Worm (Caenorhabditis elegans) whole organism, L2 larva: ENCODE data around the gene fbxb-83.
A peak's percentile ranks its signal among the peaks of the same experiment; 100 is the strongest.

Experiments used
- C34F6.9 ChIP-seq: fragments of 150-350 bp; optimal IDR thresholded peaks from 2 replicates; lab custom pipeline; 2014; ENCODE audit warnings: missing biosample characterization, missing genetic modification characterization
- R02D3.7 ChIP-seq: fragments of 150-350 bp; optimal IDR thresholded peaks from 2 replicates; lab custom pipeline; 2014; ENCODE audit warnings: missing biosample characterization, missing genetic modification characterization
- Y55F3AM.14 ChIP-seq: fragments of 200-800 bp; sonication (Bioruptor generic); optimal IDR thresholded peaks from 2 replicates; lab custom pipeline; 2018; ENCODE audit warnings: mild to moderate bottlenecking, missing genetic modification characterization, missing compliant biosample characterization
- alr-1 ChIP-seq: fragments of 150-350 bp; optimal IDR thresholded peaks from 2 replicates; lab custom pipeline; 2014; ENCODE audit warnings: missing biosample characterization, missing genetic modification characterization
- aly-2 ChIP-seq: fragments of 150-350 bp; optimal IDR thresholded peaks from 2 replicates; lab custom pipeline; 2014; ENCODE audit warnings: missing biosample characterization, missing genetic modification characterization
- blmp-1 ChIP-seq: sonication (generic microtip); optimal IDR thresholded peaks from 2 replicates; lab custom pipeline; 2017; ENCODE audit warnings: missing genetic modification characterization, mild to moderate bottlenecking, missing compliant biosample characterization, antibody characterized with exemption, moderate library complexity; ENCODE audit not compliant: insufficient read depth
- ceh-16 ChIP-seq: fragments of 150-350 bp; optimal IDR thresholded peaks from 2 replicates; lab custom pipeline; 2014; ENCODE audit warnings: missing biosample characterization, missing genetic modification characterization
- ceh-82 ChIP-seq: fragments of 150-350 bp; optimal IDR thresholded peaks from 2 replicates; lab custom pipeline; 2014; ENCODE audit warnings: missing biosample characterization, missing genetic modification characterization
- crh-2 ChIP-seq: sonication (generic microtip); optimal IDR thresholded peaks from 2 replicates; lab custom pipeline; 2017; ENCODE audit warnings: missing biosample characterization, missing genetic modification characterization
- gmeb-1 ChIP-seq: fragments of 150-350 bp; optimal IDR thresholded peaks from 2 replicates; lab custom pipeline; 2014; ENCODE audit warnings: missing biosample characterization, missing genetic modification characterization
- lin-11 ChIP-seq: fragments of 150-350 bp; sonication (generic microtip); optimal IDR thresholded peaks from 2 replicates; lab custom pipeline; 2014; ENCODE audit warnings: missing biosample characterization, missing genetic modification characterization, inconsistent platforms, mixed read lengths
- lsy-2 ChIP-seq, 2 experiments: fragments of 150-350 bp in 1 of 2; sonication (generic microtip) in 1 of 2; optimal IDR thresholded peaks; 2 replicates each; lab custom pipeline; 2014 to 2017; ENCODE audit warnings: missing biosample characterization in 2 of 2, missing genetic modification characterization in 2 of 2
- mbf-1 ChIP-seq: sonication (generic microtip); optimal IDR thresholded peaks from 2 replicates; lab custom pipeline; 2017; ENCODE audit warnings: missing biosample characterization, missing genetic modification characterization
- nhr-10 ChIP-seq: sonication (generic microtip); optimal IDR thresholded peaks from 2 replicates; lab custom pipeline; 2017; ENCODE audit warnings: missing biosample characterization, missing genetic modification characterization
- nhr-11 ChIP-seq: fragments of 150-350 bp; optimal IDR thresholded peaks from 2 replicates; lab custom pipeline; 2014; ENCODE audit warnings: missing biosample characterization, missing genetic modification characterization
- nhr-12 ChIP-seq: fragments of 150-350 bp; optimal IDR thresholded peaks from 2 replicates; lab custom pipeline; 2014; ENCODE audit warnings: missing biosample characterization, missing genetic modification characterization
- nhr-129 ChIP-seq: fragments of 150-350 bp; optimal IDR thresholded peaks from 2 replicates; lab custom pipeline; 2014; ENCODE audit warnings: missing biosample characterization, missing genetic modification characterization
- nhr-21 ChIP-seq: fragments of 150-350 bp; optimal IDR thresholded peaks from 2 replicates; lab custom pipeline; 2014; ENCODE audit warnings: missing biosample characterization, missing genetic modification characterization
- nhr-23 ChIP-seq: fragments of 150-350 bp; optimal IDR thresholded peaks from 2 replicates; lab custom pipeline; 2014; ENCODE audit warnings: missing biosample characterization, missing genetic modification reagents, missing genetic modification characterization
- nhr-237 ChIP-seq: fragments of 150-350 bp; optimal IDR thresholded peaks from 2 replicates; lab custom pipeline; 2014; ENCODE audit warnings: missing biosample characterization, missing genetic modification characterization
- nhr-25 ChIP-seq: fragments of 150-350 bp; sonication (generic microtip); optimal IDR thresholded peaks from 3 replicates; lab custom pipeline; 2014; ENCODE audit warnings: missing biosample characterization, missing genetic modification characterization
- nhr-6 ChIP-seq: fragments of 150-350 bp; optimal IDR thresholded peaks from 2 replicates; lab custom pipeline; 2014; ENCODE audit warnings: missing biosample characterization, missing genetic modification characterization
- sem-4 ChIP-seq: fragments of 150-350 bp; optimal IDR thresholded peaks from 2 replicates; lab custom pipeline; 2014; ENCODE audit warnings: missing biosample characterization, missing genetic modification reagents, missing genetic modification characterization
- skn-1 ChIP-seq: sonication (generic microtip); optimal IDR thresholded peaks from 2 replicates; lab custom pipeline; 2017; ENCODE audit warnings: missing biosample characterization, missing genetic modification characterization
- sma-3 ChIP-seq: sonication (generic microtip); optimal IDR thresholded peaks from 2 replicates; lab custom pipeline; 2016; ENCODE audit warnings: missing genetic modification reagents, missing genetic modification characterization, missing compliant biosample characterization
- sma-9 ChIP-seq, 2 experiments: fragments of 150-350 bp in 1 of 2; sonication (generic microtip) in 1 of 2; optimal IDR thresholded peaks; 2 replicates each; lab custom pipeline; 2014 to 2016; ENCODE audit warnings: missing genetic modification characterization in 2 of 2, mild to moderate bottlenecking in 1 of 2, missing biosample characterization in 1 of 2, missing compliant biosample characterization in 1 of 2, missing genetic modification reagents in 1 of 2, moderate library complexity in 1 of 2
- snpc-4 ChIP-seq: fragments of 150-350 bp; optimal IDR thresholded peaks from 2 replicates; lab custom pipeline; 2014; ENCODE audit warnings: missing biosample characterization, missing genetic modification characterization
- unc-39 ChIP-seq: fragments of 150-350 bp; optimal IDR thresholded peaks from 2 replicates; lab custom pipeline; 2014; ENCODE audit warnings: missing biosample characterization, missing genetic modification characterization
- unc-55 ChIP-seq: fragments of 150-350 bp; sonication (generic microtip); optimal IDR thresholded peaks from 3 replicates; lab custom pipeline; 2014; ENCODE audit warnings: missing biosample characterization, missing genetic modification reagents, missing genetic modification characterization
- unc-62 ChIP-seq: fragments of 150-350 bp; optimal IDR thresholded peaks from 2 replicates; lab custom pipeline; 2014; ENCODE audit warnings: missing biosample characterization, missing genetic modification reagents, missing genetic modification characterization
- zag-1 ChIP-seq: fragments of 150-350 bp; optimal IDR thresholded peaks from 2 replicates; lab custom pipeline; 2014; ENCODE audit warnings: missing biosample characterization, missing genetic modification characterization
- ztf-1 ChIP-seq: fragments of 200-800 bp; sonication (Bioruptor generic); conservative IDR thresholded peaks from 2 replicates; pipeline ENCODE4 v1.3.6; 2022; ENCODE audit warnings: missing genetic modification characterization, missing compliant biosample characterization
- ztf-11 ChIP-seq: sonication (generic microtip); optimal IDR thresholded peaks from 2 replicates; lab custom pipeline; 2017; ENCODE audit warnings: missing biosample characterization, missing genetic modification characterization
- ztf-4 ChIP-seq: fragments of 150-350 bp; optimal IDR thresholded peaks from 2 replicates; lab custom pipeline; 2014; ENCODE audit warnings: missing biosample characterization, missing genetic modification characterization

fbxb-83 gene

DNA sequence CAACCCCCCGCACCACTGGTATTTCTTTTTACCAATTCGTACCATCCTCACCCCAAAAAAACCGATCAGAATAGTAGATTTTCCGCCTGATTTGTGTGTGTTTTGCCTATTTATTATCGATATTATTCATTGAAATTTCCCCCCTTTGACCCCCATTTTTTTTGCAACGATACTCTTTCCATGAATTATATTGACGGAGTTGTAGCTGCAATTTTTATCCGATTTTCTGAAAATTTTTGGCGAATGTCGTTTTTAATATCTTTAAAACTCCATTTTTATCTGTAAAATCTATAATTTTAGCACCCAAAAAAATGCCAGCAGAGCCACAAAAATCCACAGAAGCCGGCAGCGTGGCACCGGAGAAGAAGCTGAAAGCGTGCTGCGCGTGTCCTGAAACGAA is 45.7 kb upstream of the fbxb-83 start, which contains the start of gene cox-17:
cox-17 (plus strand) TSS at position 301 of the 400 bp plus-strand sequence.
- TF ChIP-seq crh-2 (no peak), Y55F3AM.14 (GFP tag; lab: Kevin White, UChicago) (no peak), sem-4 (no peak), alr-1 (tag; lab: Kevin White, UChicago) (no peak), nhr-21 (no peak), ceh-16 (no peak), nhr-237 (tag; lab: Kevin White, UChicago) (no peak), aly-2 (tag; lab: Kevin White, UChicago) (no peak), snpc-4 (no peak), skn-1 (tag; lab: Kevin White, UChicago) (no peak), unc-62 (GFP tag; lab: Kevin White, UChicago) (no peak), ztf-11 (tag; lab: Kevin White, UChicago) (no peak), lin-11 (tag; lab: Kevin White, UChicago) (no peak), ztf-4 (tag; lab: Kevin White, UChicago) (no peak), nhr-6 (no peak), sma-9 (GFP tag; optimal IDR thresholded peaks at IDR 0.05; lab: Kevin White, UChicago) (no peak), sma-9 (tag; optimal IDR thresholded peaks at IDR 0.05; lab: Kevin White, UChicago) (no peak)
- TF ChIP-seq, all 48 proteins: peak for 0

DNA sequence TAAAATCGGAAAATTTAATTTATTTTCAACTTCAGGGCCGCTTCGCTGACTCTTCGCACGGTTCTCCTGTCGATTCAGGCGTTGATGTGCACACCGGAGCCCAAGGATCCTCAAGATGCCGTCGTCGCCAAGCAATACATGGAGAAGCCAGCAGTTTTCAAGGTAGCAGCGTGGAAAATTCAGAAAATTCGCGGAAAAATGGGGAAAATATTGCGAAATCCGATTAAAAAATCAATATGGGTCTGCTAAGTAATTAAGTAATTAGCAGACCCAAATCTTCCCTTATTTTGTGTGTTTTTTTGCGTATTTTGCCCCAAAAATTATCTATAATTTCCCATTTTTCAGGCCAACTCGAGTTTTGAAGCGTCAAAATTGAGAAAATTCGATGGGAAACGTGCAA is 44.3 kb upstream of the fbxb-83 start:
- TF ChIP-seq nhr-6 (no peak), snpc-4 (no peak), alr-1 (tag; lab: Kevin White, UChicago) (no peak), mbf-1 (tag; lab: Kevin White, UChicago) (no peak), R02D3.7 (tag; lab: Kevin White, UChicago) (no peak), unc-62 (GFP tag; lab: Kevin White, UChicago) (no peak), nhr-237 (tag; lab: Kevin White, UChicago) (no peak), blmp-1 (tag; lab: Kevin White, UChicago) (no peak), zag-1 (tag; lab: Kevin White, UChicago) (no peak), ztf-4 (tag; lab: Kevin White, UChicago) (no peak), nhr-23 (tag; lab: Kevin White, UChicago) (no peak), sma-9 (GFP tag; optimal IDR thresholded peaks at IDR 0.05; lab: Kevin White, UChicago) (no peak), sma-9 (tag; optimal IDR thresholded peaks at IDR 0.05; lab: Kevin White, UChicago) (no peak), ceh-82 (tag; lab: Kevin White, UChicago) (no peak)

DNA sequence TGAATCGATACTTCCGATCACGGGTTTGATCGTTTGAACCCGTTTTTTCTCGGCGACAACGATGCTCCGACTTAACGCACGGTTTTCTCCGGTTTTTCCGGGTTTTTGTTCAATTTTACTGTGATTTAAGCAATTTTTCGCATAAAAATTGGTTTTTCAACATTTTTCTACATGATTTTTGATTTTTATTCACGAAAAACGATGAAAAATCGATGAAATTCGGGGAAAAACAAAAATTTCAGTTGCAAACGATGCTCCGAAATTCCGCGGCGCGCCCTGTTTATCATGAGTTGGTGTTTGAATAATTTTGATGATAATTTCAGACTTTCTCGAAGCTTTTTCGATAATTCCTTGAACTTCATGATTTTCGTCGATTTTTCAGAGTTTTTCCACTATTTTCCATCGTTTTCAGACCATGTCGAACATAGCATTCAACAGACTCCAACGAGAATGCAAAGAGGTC is 43.4 kb upstream of the fbxb-83 start, which contains the start of gene ubc-20:
ubc-20 (plus strand) TSS at position 413 of the 463 bp plus-strand sequence.
- TF ChIP-seq ztf-4 (tag; lab: Kevin White, UChicago) (no peak), nhr-25 (tag; lab: Kevin White, UChicago) (no peak), gmeb-1 (tag; lab: Kevin White, UChicago) (peak; percentile 18), sma-3 (GFP tag; lab: Kevin White, UChicago) (peak; percentile 1), unc-55 (GFP tag; lab: Kevin White, UChicago) (peak; percentile 30), Y55F3AM.14 (GFP tag; lab: Kevin White, UChicago) (no peak), C34F6.9 (tag; lab: Kevin White, UChicago) (peak; percentile 60), lsy-2 (tag; optimal IDR thresholded peaks at IDR 0.05; lab: Kevin White, UChicago) (peak in 1 of 2 experiments; percentile 48), nhr-129 (tag; lab: Kevin White, UChicago) (peak; percentile 35), nhr-12 (tag; lab: Kevin White, UChicago) (no peak)

DNA sequence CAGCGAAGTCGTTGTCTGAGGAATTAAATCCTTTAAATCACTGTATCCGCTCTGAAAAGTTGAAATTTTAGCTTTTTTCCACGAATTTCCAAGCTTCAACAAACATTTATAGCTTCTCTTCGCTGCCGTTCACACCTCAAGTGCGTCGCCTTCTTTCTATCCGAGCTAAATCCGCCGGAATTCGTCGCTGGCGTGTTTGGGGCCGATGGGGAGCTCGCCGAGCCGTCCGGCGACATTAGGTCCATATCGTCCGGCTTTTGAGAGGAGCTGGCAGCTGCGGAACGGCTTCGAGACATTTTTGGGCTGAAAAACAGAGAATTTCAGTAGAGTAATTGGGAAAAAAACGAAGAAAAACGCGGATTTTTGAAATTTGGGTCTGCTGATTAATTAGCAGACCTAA is 42.8 kb upstream of the fbxb-83 start, which contains the start of gene mxl-2:
mxl-2 (minus strand) TSS at position 303 of the 400 bp plus-strand sequence.
- TF ChIP-seq nhr-11 (no peak), ceh-82 (tag; lab: Kevin White, UChicago) (no peak), unc-39 (tag; lab: Kevin White, UChicago) (no peak), nhr-10 (tag; lab: Kevin White, UChicago) (no peak), ztf-1 (GFP tag; lab: Robert Waterston, UW) (no peak), C34F6.9 (tag; lab: Kevin White, UChicago) (no peak)
